Fruit fly (Drosophila melanogaster) whole organism, embryonic: ENCODE data around the gene CG5921.
A peak's percentile ranks its signal among the peaks of the same experiment; 100 is the strongest.

Experiments used
- BtbVII ChIP-seq: fragments of 200-800 bp; sonication (Bioruptor generic); optimal IDR thresholded peaks from 3 replicates; lab custom pipeline; 2017; ENCODE audit warnings: missing biosample characterization, mild to moderate bottlenecking, missing genetic modification characterization
- CG11085 ChIP-seq: fragments of 200-800 bp; sonication (Bioruptor generic); IDR thresholded peaks from 2 replicates; pipeline ENCODE4 v1.3.6; 2022; ENCODE audit warnings: missing biosample characterization, missing genetic modification characterization
- CG12104 ChIP-seq: fragments of 200-800 bp; sonication (Bioruptor generic); optimal IDR thresholded peaks from 3 replicates; lab custom pipeline; 2016; ENCODE audit warnings: missing biosample characterization, missing genetic modification characterization
- CG12155 ChIP-seq: fragments of 200-800 bp; sonication (Bioruptor generic); optimal IDR thresholded peaks from 3 replicates; lab custom pipeline; 2016; ENCODE audit warnings: missing biosample characterization, missing genetic modification characterization
- CG12299 ChIP-seq: fragments of 200-800 bp; sonication (Bioruptor generic); optimal IDR thresholded peaks from 2 replicates; lab custom pipeline; 2018; ENCODE audit warnings: missing biosample characterization, mild to moderate bottlenecking, missing genetic modification characterization
- CG1233 ChIP-seq: fragments of 200-800 bp; sonication (Bioruptor generic); optimal IDR thresholded peaks from 4 replicates; lab custom pipeline; 2018; ENCODE audit warnings: missing biosample characterization, mild to moderate bottlenecking, missing genetic modification characterization
- CG14441 ChIP-seq: fragments of 200-800 bp; sonication (Bioruptor generic); IDR thresholded peaks from 2 replicates; pipeline ENCODE4 v1.3.6; 2022; ENCODE audit warnings: missing biosample characterization, missing genetic modification characterization
- CG14965 ChIP-seq: fragments of 200-800 bp; sonication (Bioruptor generic); optimal IDR thresholded peaks from 2 replicates; lab custom pipeline; 2016; ENCODE audit warnings: missing biosample characterization, missing genetic modification characterization, borderline replicate concordance
- CG15011 ChIP-seq: fragments of 200-800 bp; sonication (Bioruptor generic); optimal IDR thresholded peaks from 3 replicates; lab custom pipeline; 2018; ENCODE audit warnings: missing biosample characterization, mild to moderate bottlenecking, missing genetic modification characterization
- CG17912 ChIP-seq: fragments of 200-800 bp; sonication (Bioruptor generic); optimal IDR thresholded peaks from 2 replicates; lab custom pipeline; 2018; ENCODE audit warnings: missing biosample characterization, mild to moderate bottlenecking, missing genetic modification characterization
- CG1792 ChIP-seq: fragments of 200-800 bp; sonication (Bioruptor generic); optimal IDR thresholded peaks from 2 replicates; lab custom pipeline; 2016; ENCODE audit warnings: missing biosample characterization, missing genetic modification characterization
- CG33557 ChIP-seq: fragments of 200-800 bp; sonication (Bioruptor generic); optimal IDR thresholded peaks from 2 replicates; lab custom pipeline; 2019; ENCODE audit warnings: missing biosample characterization, mild to moderate bottlenecking, missing genetic modification characterization, moderate library complexity
- CG6175 ChIP-seq: fragments of 200-800 bp; sonication (Bioruptor generic); IDR thresholded peaks from 3 replicates; pipeline ENCODE4 v1.3.6; 2022; ENCODE audit warnings: missing biosample characterization, missing genetic modification characterization
- CG6791 ChIP-seq: fragments of 200-800 bp; sonication (Bioruptor generic); IDR thresholded peaks from 3 replicates; pipeline ENCODE4 v1.3.6; 2022; ENCODE audit warnings: missing biosample characterization, missing genetic modification characterization; ENCODE audit not compliant: partially characterized antibody
- CG7271 ChIP-seq: fragments of 200-800 bp; sonication (Bioruptor generic); optimal IDR thresholded peaks from 2 replicates; lab custom pipeline; 2018; ENCODE audit warnings: missing biosample characterization, mild to moderate bottlenecking, missing genetic modification characterization, moderate library complexity
- CG7372 ChIP-seq: fragments of 200-800 bp; sonication (Bioruptor generic); IDR thresholded peaks from 2 replicates; pipeline ENCODE4 v1.3.6; 2022; ENCODE audit warnings: missing biosample characterization, missing genetic modification characterization
- CG8359 ChIP-seq: fragments of 200-800 bp; sonication (Bioruptor generic); optimal IDR thresholded peaks from 2 replicates; lab custom pipeline; 2017; ENCODE audit warnings: missing biosample characterization, mild to moderate bottlenecking, missing genetic modification characterization, borderline replicate concordance
- CHES-1-like ChIP-seq: fragments of 200-800 bp; sonication (Bioruptor generic); optimal IDR thresholded peaks from 2 replicates; lab custom pipeline; 2016; ENCODE audit warnings: missing biosample characterization, missing genetic modification characterization
- CTCF ChIP-seq: fragments of 200-800 bp; sonication (Bioruptor generic); optimal IDR thresholded peaks from 2 replicates; lab custom pipeline; 2017; ENCODE audit warnings: missing biosample characterization, mild to moderate bottlenecking, missing genetic modification characterization, moderate library complexity
- Camta ChIP-seq: fragments of 200-800 bp; sonication (Bioruptor generic); optimal IDR thresholded peaks from 2 replicates; lab custom pipeline; 2016; ENCODE audit warnings: missing biosample characterization, missing genetic modification characterization
- E2f1 ChIP-seq: fragments of 200-800 bp; sonication (Bioruptor generic); IDR thresholded peaks from 2 replicates; pipeline ENCODE4 v1.3.6; 2022; ENCODE audit warnings: missing biosample characterization, missing genetic modification characterization
- Eip74EF ChIP-seq, 2 experiments: fragments of 200-800 bp in 1 of 2; fragments of >200 bp in 1 of 2; sonication (Bioruptor generic) in 1 of 2; optimal IDR thresholded peaks; 2 replicates each; lab custom pipeline; 2017 to 2019; ENCODE audit warnings: missing biosample characterization in 2 of 2, missing genetic modification characterization in 2 of 2, mild to moderate bottlenecking in 1 of 2, moderate library complexity in 1 of 2
- Fer3 ChIP-seq: fragments of 200-800 bp; sonication (Bioruptor generic); optimal IDR thresholded peaks from 2 replicates; lab custom pipeline; 2018; ENCODE audit warnings: missing biosample characterization, mild to moderate bottlenecking, missing genetic modification characterization, moderate library complexity
- HLHmδ ChIP-seq: fragments of 200-800 bp; sonication (Bioruptor generic); optimal IDR thresholded peaks from 2 replicates; lab custom pipeline; 2018; ENCODE audit warnings: missing biosample characterization, mild to moderate bottlenecking, missing genetic modification characterization, moderate library complexity
- Hmr ChIP-seq: fragments of 200-800 bp; sonication (Bioruptor generic); optimal IDR thresholded peaks from 3 replicates; lab custom pipeline; 2017; ENCODE audit warnings: mild to moderate bottlenecking, missing biosample characterization, missing genetic modification reagents, missing genetic modification characterization
- Hr51 ChIP-seq, 2 experiments: fragments of 200-800 bp; sonication (Bioruptor generic); optimal IDR thresholded peaks; 2 replicates in 1 of 2; 3 replicates in 1 of 2; lab custom pipeline; 2016 to 2018; ENCODE audit warnings: missing biosample characterization in 2 of 2, missing genetic modification characterization in 2 of 2, mild to moderate bottlenecking in 1 of 2, moderate library complexity in 1 of 2
- MESR4 ChIP-seq: fragments of 200-800 bp; sonication (Bioruptor generic); optimal IDR thresholded peaks from 2 replicates; lab custom pipeline; 2018; ENCODE audit warnings: missing biosample characterization, mild to moderate bottlenecking, missing genetic modification characterization, moderate library complexity
- NC2β ChIP-seq: fragments of 200-800 bp; sonication (Bioruptor generic); optimal IDR thresholded peaks from 2 replicates; lab custom pipeline; 2016; ENCODE audit warnings: missing biosample characterization, missing genetic modification characterization
- Ravus ChIP-seq: fragments of 200-800 bp; sonication (Bioruptor generic); IDR thresholded peaks from 2 replicates; pipeline ENCODE4 v1.3.6; 2022; ENCODE audit warnings: missing biosample characterization, missing genetic modification characterization
- Tbp ChIP-seq: fragments of >200 bp; optimal IDR thresholded peaks from 2 replicates; lab custom pipeline; 2018; ENCODE audit warnings: missing biosample characterization, missing genetic modification characterization
- abd-A ChIP-seq: fragments of 200-800 bp; sonication (Bioruptor generic); optimal IDR thresholded peaks from 3 replicates; lab custom pipeline; 2019; ENCODE audit warnings: missing biosample characterization, mild to moderate bottlenecking, missing genetic modification characterization, moderate library complexity
- ara ChIP-seq: fragments of 200-800 bp; sonication (Bioruptor generic); IDR thresholded peaks from 2 replicates; pipeline ENCODE4 v1.3.6; 2022; ENCODE audit warnings: missing biosample characterization, missing genetic modification characterization
- caup ChIP-seq: fragments of 200-800 bp; sonication (Bioruptor generic); optimal IDR thresholded peaks from 3 replicates; lab custom pipeline; 2017; ENCODE audit warnings: missing biosample characterization, mild to moderate bottlenecking, missing genetic modification characterization, moderate library complexity; ENCODE audit not compliant: severe bottlenecking
- ci ChIP-seq: fragments of 200-800 bp; sonication (Bioruptor generic); IDR thresholded peaks from 3 replicates; pipeline ENCODE4 v1.3.6; 2022; ENCODE audit warnings: missing biosample characterization, missing genetic modification characterization
- dati ChIP-seq: fragments of 200-800 bp; sonication (Bioruptor generic); IDR thresholded peaks from 2 replicates; pipeline ENCODE4 v1.3.6; 2022; ENCODE audit warnings: missing biosample characterization, missing genetic modification characterization
- exex ChIP-seq: fragments of 200-800 bp; sonication (Bioruptor generic); optimal IDR thresholded peaks from 4 replicates; lab custom pipeline; 2018; ENCODE audit warnings: missing biosample characterization, mild to moderate bottlenecking, missing genetic modification characterization, moderate library complexity
- fd3F ChIP-seq: fragments of 200-800 bp; sonication (Bioruptor generic); optimal IDR thresholded peaks from 2 replicates; lab custom pipeline; 2018; ENCODE audit warnings: missing biosample characterization, mild to moderate bottlenecking, missing genetic modification characterization, moderate library complexity
- ind ChIP-seq: fragments of 200-800 bp; sonication (Bioruptor generic); optimal IDR thresholded peaks from 3 replicates; lab custom pipeline; 2016; ENCODE audit warnings: missing biosample characterization, missing genetic modification characterization
- jumu ChIP-seq: fragments of 200-800 bp; sonication (Bioruptor generic); optimal IDR thresholded peaks from 3 replicates; lab custom pipeline; 2016; ENCODE audit warnings: missing biosample characterization, missing genetic modification characterization
- repo ChIP-seq: fragments of 200-800 bp; sonication (Bioruptor generic); optimal IDR thresholded peaks from 2 replicates; lab custom pipeline; 2016; ENCODE audit warnings: missing biosample characterization, missing genetic modification characterization
- salm ChIP-seq: fragments of 200-800 bp; sonication (Bioruptor generic); optimal IDR thresholded peaks from 2 replicates; lab custom pipeline; 2018; ENCODE audit warnings: missing biosample characterization, mild to moderate bottlenecking, missing genetic modification characterization
- sob ChIP-seq: fragments of 200-800 bp; sonication (Bioruptor generic); IDR thresholded peaks from 2 replicates; pipeline ENCODE4 v1.3.6; 2022; ENCODE audit warnings: missing biosample characterization, missing genetic modification characterization
- toy ChIP-seq: fragments of 200-800 bp; sonication (Bioruptor generic); IDR thresholded peaks from 2 replicates; pipeline ENCODE4 v1.3.6; 2022; ENCODE audit warnings: missing biosample characterization, missing genetic modification characterization
- trh ChIP-seq: fragments of 200-800 bp; sonication (Bioruptor generic); optimal IDR thresholded peaks from 2 replicates; lab custom pipeline; 2016; ENCODE audit warnings: missing biosample characterization, missing genetic modification characterization
- twi ChIP-seq: fragments of 200-800 bp; optimal IDR thresholded peaks from 2 replicates; lab custom pipeline; 2019; ENCODE audit warnings: missing biosample characterization, mild to moderate bottlenecking, missing genetic modification characterization, moderate library complexity
- unc-4 ChIP-seq: fragments of 200-800 bp; sonication (Bioruptor generic); IDR thresholded peaks from 2 replicates; pipeline ENCODE4 v1.3.6; 2022; ENCODE audit warnings: missing biosample characterization, missing genetic modification characterization; ENCODE audit not compliant: partially characterized antibody
- unpg ChIP-seq: fragments of 200-800 bp; sonication (Bioruptor generic); optimal IDR thresholded peaks from 3 replicates; lab custom pipeline; 2018; ENCODE audit warnings: missing biosample characterization, mild to moderate bottlenecking, missing genetic modification characterization, moderate library complexity
- usp ChIP-seq: fragments of >200 bp; optimal IDR thresholded peaks from 2 replicates; lab custom pipeline; 2017; ENCODE audit warnings: missing biosample characterization, missing genetic modification characterization
- wek ChIP-seq: fragments of 200-800 bp; sonication (Bioruptor generic); optimal IDR thresholded peaks from 3 replicates; lab custom pipeline; 2018; ENCODE audit warnings: missing biosample characterization, mild to moderate bottlenecking, missing genetic modification characterization, moderate library complexity
- z ChIP-seq: fragments of 200-800 bp; sonication (Bioruptor generic); IDR thresholded peaks from 3 replicates; pipeline ENCODE4 v1.3.6; 2022; ENCODE audit warnings: missing biosample characterization, missing genetic modification characterization
- zf30C ChIP-seq: fragments of 200-800 bp; sonication (Bioruptor generic); optimal IDR thresholded peaks from 3 replicates; lab custom pipeline; 2018; ENCODE audit warnings: missing biosample characterization, mild to moderate bottlenecking, missing genetic modification characterization

The CG5921 gene

DNA sequence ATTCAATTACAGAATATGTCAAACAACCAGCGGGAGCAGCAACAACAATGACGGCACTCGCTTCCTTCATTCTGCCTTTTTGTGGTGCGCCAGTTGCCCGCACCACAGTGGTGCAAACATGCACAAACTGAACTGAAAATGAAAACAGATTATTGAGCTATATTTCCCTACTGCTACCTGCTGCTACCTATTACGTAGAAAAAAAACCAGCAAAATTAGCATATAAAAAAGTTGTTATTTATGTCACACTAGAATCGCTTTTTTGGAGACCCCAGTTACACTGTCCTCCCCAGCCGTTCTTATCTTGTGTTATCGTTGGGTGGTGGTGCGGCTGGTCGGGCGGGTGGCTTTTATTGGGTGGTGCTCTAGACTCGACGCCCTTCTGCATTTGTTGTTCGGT, 47.0 kb downstream of the CG5921 start (continued):
- TF ChIP-seq CG12299 (tag; lab: Kevin White, UChicago) (peak; percentile 38), CG33557 (GFP tag; lab: Kevin White, UChicago) (no peak), Eip74EF (GFP tag; optimal IDR thresholded peaks at IDR 0.05; lab: Kevin White, UChicago) (no peak), toy (GFP tag; lab: Robert Waterston, UW) (peak; percentile 44; the same call in 1 of the 2 replicates), abd-A (tag; lab: Kevin White, UChicago) (no peak), MESR4 (GFP tag; lab: Kevin White, UChicago) (no peak), unpg (GFP tag; lab: Kevin White, UChicago) (peak; percentile 81), fd3F (GFP tag; lab: Kevin White, UChicago) (peak; percentile 39), CG14965 (GFP tag; lab: Kevin White, UChicago) (peak; percentile 12), CG6791 (GFP tag; lab: Robert Waterston, UW) (no peak), ara (peak; percentile 91), CG1233 (GFP tag; lab: Kevin White, UChicago) (peak; percentile 73), Camta (peak; percentile 70), CG15011 (GFP tag; lab: Kevin White, UChicago) (peak; percentile 55), HLHmδ (GFP tag; lab: Kevin White, UChicago) (no peak), CG14441 (GFP tag; lab: Robert Waterston, UW) (peak; percentile 94), CG7271 (tag; lab: Kevin White, UChicago) (no peak), twi (tag; lab: Kevin White, UChicago) (peak; percentile 15), ci (GFP tag; lab: Robert Waterston, UW) (peak; percentile 94), CG11085 (peak; percentile 59), jumu (GFP tag; lab: Kevin White, UChicago) (peak; percentile 87), CG7372 (GFP tag; lab: Robert Waterston, UW) (peak; percentile 76), sob (GFP tag; lab: Robert Waterston, UW) (peak; percentile 86), CHES-1-like (peak; percentile 62), CTCF (GFP tag; lab: Kevin White, UChicago) (no peak), CG12104 (GFP tag; lab: Kevin White, UChicago) (peak; percentile 54), Ravus (GFP tag; lab: Robert Waterston, UW) (peak; percentile 60), CG8359 (GFP tag; lab: Kevin White, UChicago) (peak; percentile 56), Hmr (GFP tag; lab: Kevin White, UChicago) (peak; percentile 83), wek (peak; percentile 39), repo (peak; percentile 71), caup (peak; percentile 77), Tbp (GFP tag; lab: Kevin White, UChicago) (no peak), dati (GFP tag; lab: Robert Waterston, UW) (peak; percentile 72), salm (tag; lab: Kevin White, UChicago) (peak; percentile 30), z (GFP tag; lab: Robert Waterston, UW) (no peak), unc-4 (GFP tag; lab: Robert Waterston, UW) (no peak), trh (peak; percentile 52), BtbVII (GFP tag; lab: Kevin White, UChicago) (peak; percentile 68), zf30C (no peak), CG17912 (GFP tag; lab: Kevin White, UChicago) (no peak), ind (peak; percentile 88), exex (tag; lab: Kevin White, UChicago) (peak; percentile 17), CG1792 (peak; percentile 61), CG12155 (peak; percentile 65), Hr51 (GFP tag; optimal IDR thresholded peaks at IDR 0.05; lab: Kevin White, UChicago) (peak; percentile 49 to 79), NC2β (GFP tag; lab: Kevin White, UChicago) (peak; percentile 63), E2f1 (GFP tag; lab: Robert Waterston, UW) (peak; percentile 88), Fer3 (tag; lab: Kevin White, UChicago) (peak; percentile 76), usp (no peak), CG6175 (GFP tag; lab: Robert Waterston, UW) (peak; percentile 72; the same call in 2 of the 3 replicates)
